Worm (Caenorhabditis elegans): Measurements from ENCODE around the gene srh-284.

- TF ChIP-seq ZK185.1 (tag; optimal IDR thresholded peaks at IDR 0.05; ENCODE audit: poor library complexity, severe bottlenecking) (no peak), nfyb-1 (GFP tag; IDR thresholded peaks at IDR 0.05) (no peak), F55B11.4 (tag; optimal IDR thresholded peaks at IDR 0.05; ENCODE audit: borderline replicate concordance, insufficient read depth) (no peak), nhr-120 (GFP tag; IDR thresholded peaks at IDR 0.05) (no peak), chd-7 (tag; optimal IDR thresholded peaks at IDR 0.05) (no peak), mes-4 (tag; optimal IDR thresholded peaks at IDR 0.05) (no peak), sea-2 (GFP tag; IDR thresholded peaks at IDR 0.05) (no peak), unc-62 (GFP tag; optimal IDR thresholded peaks at IDR 0.05) (no peak), hsf-1 (GFP tag; IDR thresholded peaks at IDR 0.05) (no peak), Y53F4B.3 (GFP tag; IDR thresholded peaks at IDR 0.05) (no peak), gei-17 (GFP tag; optimal IDR thresholded peaks at IDR 0.05) (no peak), somi-1 (GFP tag; optimal IDR thresholded peaks at IDR 0.05) (no peak), B0019.2 (GFP tag; conservative IDR thresholded peaks at IDR 0.05) (no peak), tlf-1 (GFP tag; optimal IDR thresholded peaks at IDR 0.05) (no peak)
Observed at ce11 chrV:17749181-17749580, 18.2 kb upstream of the srh-284 start, which contains the start of gene R12G8.1.
